Fruit fly (Drosophila melanogaster): ENCODE measurements around the gene CG12655.

DNA sequence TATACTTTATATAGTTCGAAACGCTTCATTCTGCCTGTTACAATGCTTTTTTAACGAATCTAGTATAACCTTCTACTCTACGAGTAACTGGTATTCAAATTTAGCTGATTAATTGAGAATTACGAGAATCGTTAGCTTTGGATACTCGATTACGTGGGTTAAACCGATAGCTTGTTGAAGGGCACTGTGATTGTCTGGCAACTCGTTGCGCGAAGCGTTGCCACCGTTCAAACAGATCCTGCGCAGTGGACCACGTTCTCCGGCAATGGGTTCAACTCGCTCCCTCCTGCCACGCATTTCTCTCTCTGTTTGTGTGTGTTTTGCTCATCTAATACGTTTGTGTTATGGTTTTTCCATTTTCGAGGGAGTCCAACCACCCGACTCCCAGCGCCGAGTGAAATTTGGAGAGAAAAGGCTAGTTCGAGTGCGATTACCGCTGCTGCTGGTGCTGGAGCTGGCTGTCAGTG is 1.7 kb upstream of the CG12655 start, which contains the start of gene Nep3:
- no peak for TF ChIP-seq CG8159 (tag; optimal IDR thresholded peaks at IDR 0.05)
- TF ChIP-seq CG9948 (tag; optimal IDR thresholded peaks at IDR 0.05), result no peak
- TF ChIP-seq CG8301 (tag; optimal IDR thresholded peaks at IDR 0.05), result no peak
- no peak for TF ChIP-seq rn (GFP tag; IDR thresholded peaks at IDR 0.05)
- TF ChIP-seq Pif1A (GFP tag; optimal IDR thresholded peaks at IDR 0.05), result no peak
- no peak for TF ChIP-seq fd96Ca (GFP tag; IDR thresholded peaks at IDR 0.05)
- no peak for TF ChIP-seq CG17806 (tag; optimal IDR thresholded peaks at IDR 0.05)
- TF ChIP-seq gl (tag; optimal IDR thresholded peaks at IDR 0.05), result no peak
- no peak for TF ChIP-seq D1 (tag; optimal IDR thresholded peaks at IDR 0.05)
- no peak for TF ChIP-seq CG14655 (GFP tag; optimal IDR thresholded peaks at IDR 0.05)

All from whole organism, pupa.